Worm (Caenorhabditis elegans): ENCODE results near the gene nhr-193.

Gene nhr-193

DNA sequence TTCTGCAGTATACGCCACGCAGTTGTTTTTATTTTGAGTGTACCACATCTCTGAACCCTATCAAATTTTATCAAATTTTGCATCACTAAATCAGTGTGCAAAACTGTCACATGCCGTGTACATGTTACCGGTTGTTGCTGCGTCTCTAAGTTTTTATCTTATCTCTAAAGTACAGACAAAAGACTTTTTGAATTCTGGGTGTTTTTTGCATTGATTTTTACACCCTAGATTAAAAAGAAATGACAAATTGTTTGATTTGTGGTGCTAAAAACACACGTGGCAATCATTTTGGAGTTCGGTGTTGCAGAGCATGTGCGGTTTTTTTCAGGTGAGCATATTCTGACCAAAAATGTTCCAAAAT, at the start of gene nhr-193:
Gene nhr-193 (plus strand): TSS at position 51 of the 361 bp plus-strand sequence.
- TF ChIP-seq spr-1 (tag; optimal IDR thresholded peaks at IDR 0.05) (no peak), nhr-111 (GFP tag; optimal IDR thresholded peaks at IDR 0.05) (no peak), tra-1 (GFP tag; IDR thresholded peaks at IDR 0.05) (no peak), lim-7 (GFP tag; IDR thresholded peaks at IDR 0.05) (no peak), duxl-1 (tag; optimal IDR thresholded peaks at IDR 0.05; ENCODE audit: poor library complexity) (no peak), dve-1 (tag; optimal IDR thresholded peaks at IDR 0.05; ENCODE audit: insufficient read depth) (peak; percentile 61), attf-4 (tag; optimal IDR thresholded peaks at IDR 0.05) (no peak), R02D3.7 (tag; optimal IDR thresholded peaks at IDR 0.05) (no peak), egl-27 (tag; optimal IDR thresholded peaks at IDR 0.05) (no peak), F26F4.8 (GFP tag; conservative IDR thresholded peaks at IDR 0.05) (no peak), lin-15B (tag; optimal IDR thresholded peaks at IDR 0.05) (no peak), dmd-6 (GFP tag; IDR thresholded peaks at IDR 0.05) (peak; percentile 74), spr-3 (GFP tag; optimal IDR thresholded peaks at IDR 0.05) (no peak), fos-1 (tag; optimal IDR thresholded peaks at IDR 0.05) (no peak), zfp-2 (tag; optimal IDR thresholded peaks at IDR 0.05) (no peak), lin-29 (GFP tag; IDR thresholded peaks at IDR 0.05) (no peak), mdl-1 (tag; optimal IDR thresholded peaks at IDR 0.05) (peak in 1 of 2 experiments; percentile 39), arid-1 (GFP tag; conservative IDR thresholded peaks at IDR 0.05) (no peak), lin-38 (GFP tag; IDR thresholded peaks at IDR 0.05) (no peak), hlh-30 (tag; optimal IDR thresholded peaks at IDR 0.05; ENCODE audit: insufficient read depth) (peak; percentile 18), ces-1 (GFP tag; optimal IDR thresholded peaks at IDR 0.05) (no peak), aly-2 (tag; optimal IDR thresholded peaks at IDR 0.05) (no peak), ceh-44 (GFP tag; IDR thresholded peaks at IDR 0.05) (no peak), mxl-3 (GFP tag; optimal IDR thresholded peaks at IDR 0.05) (no peak), nhr-28 (tag; optimal IDR thresholded peaks at IDR 0.05) (peak; percentile 54), unc-39 (tag; optimal IDR thresholded peaks at IDR 0.05) (no peak), unc-130 (GFP tag; optimal IDR thresholded peaks at IDR 0.05) (no peak), daf-16 (GFP tag; optimal IDR thresholded peaks at IDR 0.05) (no peak), daf-16 (tag; optimal IDR thresholded peaks at IDR 0.05) (peak; percentile 39), egl-43 (GFP tag; IDR thresholded peaks at IDR 0.05) (no peak), Y105C5A.15 (GFP tag; IDR thresholded peaks at IDR 0.05) (no peak), ceh-28 (tag; optimal IDR thresholded peaks at IDR 0.05) (no peak), hlh-11 (tag; optimal IDR thresholded peaks at IDR 0.05) (peak; percentile 63), F37D6.2 (tag; optimal IDR thresholded peaks at IDR 0.05) (no peak), snpc-1.2 (GFP tag; IDR thresholded peaks at IDR 0.05) (no peak), vab-7 (GFP tag; IDR thresholded peaks at IDR 0.05) (no peak), lsy-2 (tag; optimal IDR thresholded peaks at IDR 0.05) (no peak), daf-8 (GFP tag; IDR thresholded peaks at IDR 0.05) (no peak), tag-97 (GFP tag; IDR thresholded peaks at IDR 0.05) (no peak), pqm-1 (tag; optimal IDR thresholded peaks at IDR 0.05) (peak; percentile 46), nhr-77 (tag; optimal IDR thresholded peaks at IDR 0.05) (peak; percentile 1), cey-2 (tag; optimal IDR thresholded peaks at IDR 0.05; ENCODE audit: borderline replicate concordance, insufficient read depth) (no peak), unc-62 (GFP tag; optimal IDR thresholded peaks at IDR 0.05 in 1 of 2) (no peak), unc-62 (tag; optimal IDR thresholded peaks at IDR 0.05) (no peak), ceh-82 (tag; optimal IDR thresholded peaks at IDR 0.05) (no peak)

Measured in whole organism, L4 larva.